Fruit fly (Drosophila melanogaster) whole organism, embryonic: ENCODE results near the gene SuUR.

Experiments
- Abd-B ChIP-seq: fragments of 200-800 bp; sonication (Bioruptor generic); optimal IDR thresholded peaks from 2 replicates; lab custom pipeline; 2018; ENCODE audit warnings: missing biosample characterization, mild to moderate bottlenecking, missing genetic modification characterization, moderate library complexity
- Adf1 ChIP-seq: fragments of 200-800 bp; sonication (Bioruptor generic); IDR thresholded peaks from 2 replicates; pipeline ENCODE4 v1.3.6; 2022; ENCODE audit warnings: missing biosample characterization, missing genetic modification characterization
- CG10462 ChIP-seq: fragments of 200-800 bp; sonication (Bioruptor generic); optimal IDR thresholded peaks from 2 replicates; lab custom pipeline; 2016; ENCODE audit warnings: missing biosample characterization, missing genetic modification characterization
- CG11398 ChIP-seq: fragments of 200-800 bp; sonication (Bioruptor generic); optimal IDR thresholded peaks from 2 replicates; lab custom pipeline; 2016; ENCODE audit warnings: missing biosample characterization, missing genetic modification characterization
- CG17568 ChIP-seq: fragments of 200-800 bp; sonication (Bioruptor generic); optimal IDR thresholded peaks from 2 replicates; lab custom pipeline; 2018; ENCODE audit warnings: missing biosample characterization, mild to moderate bottlenecking, missing genetic modification characterization, moderate library complexity
- CG18011 ChIP-seq: fragments of 200-800 bp; sonication (Bioruptor generic); optimal IDR thresholded peaks from 2 replicates; lab custom pipeline; 2017; ENCODE audit warnings: missing biosample characterization, missing genetic modification characterization, mild to moderate bottlenecking, moderate library complexity, missing genotype
- CG18619 ChIP-seq: fragments of 200-800 bp; sonication (Bioruptor generic); optimal IDR thresholded peaks from 3 replicates; lab custom pipeline; 2017; ENCODE audit warnings: missing biosample characterization, mild to moderate bottlenecking, missing genetic modification characterization
- CG30403 ChIP-seq: fragments of 200-800 bp; sonication (Bioruptor generic); optimal IDR thresholded peaks from 3 replicates; lab custom pipeline; 2016; ENCODE audit warnings: missing biosample characterization, missing genetic modification characterization
- CG30431 ChIP-seq: fragments of 200-800 bp; sonication (Bioruptor generic); optimal IDR thresholded peaks from 2 replicates; lab custom pipeline; 2017; ENCODE audit warnings: missing biosample characterization, missing genetic modification characterization
- CG31441 ChIP-seq: fragments of 200-800 bp; sonication (Bioruptor generic); IDR thresholded peaks from 2 replicates; pipeline ENCODE4 v1.3.6; 2022; ENCODE audit warnings: missing biosample characterization, missing genetic modification characterization
- CG34376 ChIP-seq: fragments of 200-800 bp; sonication (Bioruptor generic); optimal IDR thresholded peaks from 2 replicates; lab custom pipeline; 2018; ENCODE audit warnings: missing biosample characterization, mild to moderate bottlenecking, missing genetic modification characterization
- CG34422 ChIP-seq: fragments of 200-800 bp; sonication (Bioruptor generic); IDR thresholded peaks from 3 replicates; pipeline ENCODE4 v1.3.6; 2022; ENCODE audit warnings: missing biosample characterization, missing genetic modification characterization
- CG3847 ChIP-seq: fragments of 200-800 bp; sonication (Bioruptor generic); IDR thresholded peaks from 2 replicates; pipeline ENCODE4 v1.3.6; 2022; ENCODE audit warnings: missing biosample characterization, missing genetic modification characterization
- CG4404 ChIP-seq: fragments of 200-800 bp; sonication (Bioruptor generic); IDR thresholded peaks from 2 replicates; pipeline ENCODE4 v1.3.6; 2022; ENCODE audit warnings: missing biosample characterization, missing genetic modification characterization
- CG5180 ChIP-seq: fragments of 200-800 bp; sonication (Bioruptor generic); optimal IDR thresholded peaks from 3 replicates; lab custom pipeline; 2017; ENCODE audit warnings: missing biosample characterization, missing genetic modification characterization, mild to moderate bottlenecking, moderate library complexity, missing genetic modification reagents
- CG6683 ChIP-seq: fragments of 200-800 bp; sonication (Bioruptor generic); optimal IDR thresholded peaks from 2 replicates; lab custom pipeline; 2017; ENCODE audit warnings: missing biosample characterization, mild to moderate bottlenecking, missing genetic modification characterization, missing genetic modification reagents
- CG6854 ChIP-seq: fragments of 200-800 bp; sonication (Bioruptor generic); optimal IDR thresholded peaks from 3 replicates; lab custom pipeline; 2017; ENCODE audit warnings: missing biosample characterization, mild to moderate bottlenecking, missing genetic modification characterization
- CG7745 ChIP-seq: fragments of 200-800 bp; sonication (Bioruptor generic); optimal IDR thresholded peaks from 2 replicates; lab custom pipeline; 2018; ENCODE audit warnings: missing biosample characterization, mild to moderate bottlenecking, missing genetic modification characterization, moderate library complexity
- CG9215 ChIP-seq: fragments of 200-800 bp; sonication (Bioruptor generic); IDR thresholded peaks from 2 replicates; pipeline ENCODE4 v1.3.6; 2022; ENCODE audit warnings: missing biosample characterization, missing genetic modification characterization
- Camta ChIP-seq: fragments of 200-800 bp; sonication (Bioruptor generic); optimal IDR thresholded peaks from 2 replicates; lab custom pipeline; 2016; ENCODE audit warnings: missing biosample characterization, missing genetic modification characterization
- CrebB ChIP-seq: fragments of 200-800 bp; sonication (Bioruptor generic); optimal IDR thresholded peaks from 3 replicates; lab custom pipeline; 2018; ENCODE audit warnings: missing biosample characterization, mild to moderate bottlenecking, missing genetic modification characterization
- Dp ChIP-seq: fragments of 200-800 bp; sonication (Bioruptor generic); optimal IDR thresholded peaks from 2 replicates; lab custom pipeline; 2018; ENCODE audit warnings: missing biosample characterization, mild to moderate bottlenecking, missing genetic modification characterization, moderate library complexity
- Dref ChIP-seq: fragments of 200-800 bp; sonication (Bioruptor generic); IDR thresholded peaks from 2 replicates; pipeline ENCODE4 v1.3.6; 2022; ENCODE audit warnings: missing biosample characterization, missing genetic modification characterization
- Fer3 ChIP-seq: fragments of 200-800 bp; sonication (Bioruptor generic); optimal IDR thresholded peaks from 2 replicates; lab custom pipeline; 2018; ENCODE audit warnings: missing biosample characterization, mild to moderate bottlenecking, missing genetic modification characterization, moderate library complexity
- Nf-YB ChIP-seq: fragments of 200-800 bp; sonication (Bioruptor generic); optimal IDR thresholded peaks from 3 replicates; lab custom pipeline; 2019; ENCODE audit warnings: missing biosample characterization, mild to moderate bottlenecking, missing genetic modification characterization, moderate library complexity
- Ptx1 ChIP-seq: fragments of 200-800 bp; sonication (Bioruptor generic); IDR thresholded peaks from 2 replicates; pipeline ENCODE4 v1.3.6; 2022; ENCODE audit warnings: missing biosample characterization, missing genetic modification characterization
- Sry-β ChIP-seq: fragments of 200-800 bp; sonication (Bioruptor generic); optimal IDR thresholded peaks from 2 replicates; lab custom pipeline; 2018; ENCODE audit warnings: missing biosample characterization, mild to moderate bottlenecking, missing genetic modification characterization, moderate library complexity
- Tbp ChIP-seq: fragments of >200 bp; optimal IDR thresholded peaks from 2 replicates; lab custom pipeline; 2018; ENCODE audit warnings: missing biosample characterization, missing genetic modification characterization
- Xbp1 ChIP-seq: fragments of 200-800 bp; sonication (Bioruptor generic); optimal IDR thresholded peaks from 3 replicates; lab custom pipeline; 2016; ENCODE audit warnings: missing biosample characterization, mild to moderate bottlenecking, missing genetic modification characterization
- Xrp1 ChIP-seq: fragments of 200-800 bp; sonication (Bioruptor generic); IDR thresholded peaks from 2 replicates; pipeline ENCODE4 v1.3.6; 2022; ENCODE audit warnings: missing biosample characterization, missing genetic modification characterization
- YL-1 ChIP-seq: fragments of 200-800 bp; sonication (Bioruptor generic); optimal IDR thresholded peaks from 3 replicates; lab custom pipeline; 2017; ENCODE audit warnings: missing biosample characterization, mild to moderate bottlenecking, missing genetic modification characterization
- ato ChIP-seq: fragments of 200-800 bp; sonication (Bioruptor generic); IDR thresholded peaks from 2 replicates; pipeline ENCODE4 v1.3.6; 2022; ENCODE audit warnings: missing biosample characterization, missing genetic modification characterization; ENCODE audit not compliant: partially characterized antibody
- bigmax ChIP-seq: fragments of 200-800 bp; sonication (Bioruptor generic); optimal IDR thresholded peaks from 2 replicates; lab custom pipeline; 2018; ENCODE audit warnings: missing biosample characterization, mild to moderate bottlenecking, missing genetic modification characterization
- corto ChIP-seq: fragments of 200-800 bp; sonication (Bioruptor generic); optimal IDR thresholded peaks from 2 replicates; lab custom pipeline; 2016; ENCODE audit warnings: missing biosample characterization, mild to moderate bottlenecking, missing genetic modification characterization, moderate library complexity
- ftz-f1 ChIP-seq: fragments of 200-800 bp; sonication (Bioruptor generic); optimal IDR thresholded peaks from 2 replicates; lab custom pipeline; 2016; ENCODE audit warnings: missing biosample characterization, missing genetic modification characterization
- gt ChIP-seq: fragments of 200-800 bp; sonication (Bioruptor generic); IDR thresholded peaks from 2 replicates; pipeline ENCODE4 v1.3.6; 2022; ENCODE audit warnings: missing biosample characterization, missing genetic modification characterization
- ham ChIP-seq: fragments of 200-800 bp; sonication (Bioruptor generic); IDR thresholded peaks from 2 replicates; pipeline ENCODE4 v1.3.6; 2022; ENCODE audit warnings: missing biosample characterization, missing genetic modification characterization
- ind ChIP-seq: fragments of 200-800 bp; sonication (Bioruptor generic); optimal IDR thresholded peaks from 3 replicates; lab custom pipeline; 2016; ENCODE audit warnings: missing biosample characterization, missing genetic modification characterization
- psq ChIP-seq: fragments of 200-800 bp; sonication (Bioruptor generic); optimal IDR thresholded peaks from 2 replicates; lab custom pipeline; 2017; ENCODE audit warnings: missing biosample characterization, missing genetic modification characterization
- ro ChIP-seq: fragments of 200-800 bp; sonication (Bioruptor generic); IDR thresholded peaks from 2 replicates; pipeline ENCODE4 v1.3.6; 2022; ENCODE audit warnings: missing biosample characterization, missing genetic modification characterization
- sens-2 ChIP-seq: fragments of 200-800 bp; sonication (Bioruptor generic); IDR thresholded peaks from 2 replicates; pipeline ENCODE4 v1.3.6; 2022; ENCODE audit warnings: missing biosample characterization, missing genetic modification characterization
- slbo ChIP-seq: fragments of 200-800 bp; sonication (Bioruptor generic); IDR thresholded peaks from 2 replicates; pipeline ENCODE4 v1.3.6; 2022; ENCODE audit warnings: missing biosample characterization, missing genetic modification characterization
- sug ChIP-seq: fragments of 200-800 bp; optimal IDR thresholded peaks from 2 replicates; lab custom pipeline; 2019; ENCODE audit warnings: missing biosample characterization, mild to moderate bottlenecking, missing genetic modification characterization, moderate library complexity
- tgo ChIP-seq: fragments of 200-800 bp; sonication (Bioruptor generic); IDR thresholded peaks from 3 replicates; pipeline ENCODE4 v1.3.6; 2022; ENCODE audit warnings: missing biosample characterization, missing genetic modification characterization
- vnd ChIP-seq: fragments of 200-800 bp; sonication (Bioruptor generic); IDR thresholded peaks from 3 replicates; pipeline ENCODE4 v1.3.6; 2022; ENCODE audit warnings: missing biosample characterization, missing genetic modification characterization; ENCODE audit not compliant: partially characterized antibody
- z ChIP-seq: fragments of 200-800 bp; sonication (Bioruptor generic); IDR thresholded peaks from 3 replicates; pipeline ENCODE4 v1.3.6; 2022; ENCODE audit warnings: missing biosample characterization, missing genetic modification characterization

Gene SuUR

DNA sequence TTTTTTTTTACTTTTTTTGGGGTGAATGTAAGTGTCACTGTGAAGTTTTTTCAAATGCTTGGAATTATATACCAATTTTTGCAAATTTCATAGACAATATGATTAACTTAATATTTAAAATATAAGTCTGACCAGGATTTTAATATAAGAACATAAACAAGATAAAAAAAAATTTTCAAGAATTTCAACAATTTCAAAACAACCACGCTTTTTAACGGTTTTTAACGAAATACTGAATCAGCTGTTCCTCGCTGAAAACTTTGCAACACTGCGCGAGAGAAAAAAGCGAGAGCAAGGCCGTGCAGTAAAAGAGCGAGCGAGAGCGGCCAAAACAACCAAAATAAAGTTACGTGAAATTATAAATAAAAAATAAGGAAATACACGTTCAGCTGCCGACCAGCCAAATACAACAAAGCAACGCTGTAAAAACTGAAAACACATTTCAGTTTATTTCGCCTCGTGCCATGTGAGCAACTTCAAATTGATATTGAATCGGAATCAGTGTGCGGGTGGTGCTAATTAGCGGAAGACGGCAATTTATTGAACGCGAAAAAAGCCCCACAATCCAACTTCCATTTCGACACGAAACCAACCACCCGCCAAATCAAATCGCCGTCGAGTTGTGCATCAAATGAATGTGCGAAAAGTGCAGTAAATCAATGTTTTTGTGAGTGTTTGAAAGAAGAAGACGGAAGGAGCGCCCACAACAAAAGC is 31.6 kb downstream of the SuUR start, which contains the start of the genes CG46439, Iyd and CG33947 (continued):
- TF ChIP-seq slbo (no peak), ind (GFP tag; lab: Kevin White, UChicago) (no peak), Xbp1 (GFP tag; lab: Kevin White, UChicago) (no peak), ro (no peak), Abd-B (GFP tag; lab: Kevin White, UChicago) (no peak), Nf-YB (no peak), CG17568 (GFP tag; lab: Kevin White, UChicago) (peak; percentile 25), ato (GFP tag; lab: Robert Waterston, UW) (0 out of 2 replicates have a peak, but pooled peaks have one; percentile 28)

DNA sequence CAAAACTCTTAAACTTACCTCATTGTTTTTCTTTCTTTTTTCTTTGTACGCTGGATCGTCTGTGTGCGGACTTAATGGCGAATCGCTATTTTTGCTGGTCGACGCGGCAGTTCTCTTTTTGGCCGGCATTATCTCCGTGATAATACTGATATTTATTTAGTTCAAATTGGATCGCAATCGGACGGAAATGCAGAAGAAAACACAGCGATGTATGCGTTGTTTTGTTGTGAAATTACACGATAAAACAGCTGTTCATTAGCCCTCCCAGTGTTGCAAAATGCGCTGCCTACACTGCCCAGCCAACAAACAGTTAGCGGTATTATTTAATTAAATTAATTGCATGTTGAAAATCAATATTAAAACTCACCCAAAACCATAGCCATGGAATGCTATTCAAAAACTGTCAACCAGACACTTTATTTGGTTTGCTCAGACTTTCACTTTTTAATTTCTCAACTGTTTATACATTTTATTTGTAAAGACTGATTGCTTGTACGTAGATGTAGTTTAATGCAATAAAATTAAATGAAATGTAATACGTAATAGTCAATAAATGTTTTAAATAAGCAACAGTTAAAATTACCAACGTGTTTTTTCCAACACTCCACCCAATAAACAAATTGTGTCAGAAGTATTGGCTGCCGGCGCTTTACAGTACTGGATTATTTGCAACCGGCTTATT is 33.3 kb downstream of the SuUR start, which contains the start of the genes Irbp18 and APP-BP1:
Irbp18 (minus strand) TSS at position 205 of the 682 bp plus-strand sequence.
APP-BP1 (plus strand) TSS at position 431 of the 682 bp plus-strand sequence.
- TF ChIP-seq sens-2, result peak; percentile 72
- peak; percentile 16 for TF ChIP-seq ftz-f1 (GFP tag; lab: Kevin White, UChicago)
- peak; percentile 93 for TF ChIP-seq Xrp1 (GFP tag; lab: Robert Waterston, UW)
- peak; percentile 90 for TF ChIP-seq Ptx1 (GFP tag; lab: Robert Waterston, UW)
- peak; percentile 87 for TF ChIP-seq CG10462 (GFP tag; lab: Kevin White, UChicago)
- peak; percentile 72 for TF ChIP-seq Adf1
- peak; percentile 83 for TF ChIP-seq CrebB (tag; lab: Kevin White, UChicago)
- 0 out of 3 replicates have a peak, but pooled peaks have one; percentile 27 for TF ChIP-seq z
- peak; percentile 87 for TF ChIP-seq CG34422
- TF ChIP-seq CG34376, result peak; percentile 95
- TF ChIP-seq gt, result peak; percentile 45; the same call in 1 of the 2 replicates
- TF ChIP-seq CG7745, result no peak
- TF ChIP-seq CG18011, result peak; percentile 88
- peak; percentile 86 for TF ChIP-seq psq (GFP tag; lab: Kevin White, UChicago)
- TF ChIP-seq CG4404 (GFP tag; lab: Robert Waterston, UW), result peak; percentile 73
- TF ChIP-seq CG30431, result peak; percentile 94
- TF ChIP-seq CG5180 (GFP tag; lab: Kevin White, UChicago), result peak; percentile 82
- TF ChIP-seq Fer3 (tag; lab: Kevin White, UChicago), result peak; percentile 90
- peak; percentile 95 for TF ChIP-seq CG18619 (GFP tag; lab: Kevin White, UChicago)
- TF ChIP-seq CG6854, result peak; percentile 87
- peak; percentile 88 for TF ChIP-seq CG6683 (GFP tag; lab: Kevin White, UChicago)
- TF ChIP-seq Camta (GFP tag; lab: Kevin White, UChicago), result peak; percentile 94
- peak; percentile 89 for TF ChIP-seq sug
- no peak for TF ChIP-seq bigmax (GFP tag; lab: Kevin White, UChicago)
- TF ChIP-seq corto (GFP tag; lab: Kevin White, UChicago), result peak; percentile 76
- peak; percentile 88 for TF ChIP-seq YL-1 (GFP tag; lab: Kevin White, UChicago)
- peak; percentile 32 for TF ChIP-seq Dp (GFP tag; lab: Kevin White, UChicago)
- peak; percentile 86 for TF ChIP-seq CG9215 (GFP tag; lab: Robert Waterston, UW)
- TF ChIP-seq Xbp1 (GFP tag; lab: Kevin White, UChicago), result peak; percentile 96
- TF ChIP-seq ham (GFP tag; lab: Robert Waterston, UW), result no peak
- peak; percentile 85 for TF ChIP-seq tgo (GFP tag; lab: Robert Waterston, UW)
- no peak for TF ChIP-seq vnd
- TF ChIP-seq Tbp (GFP tag; lab: Kevin White, UChicago), result no peak
- peak; percentile 98 for TF ChIP-seq CG30403 (GFP tag; lab: Kevin White, UChicago)
- TF ChIP-seq CG11398 (GFP tag; lab: Kevin White, UChicago), result peak; percentile 83
- peak; percentile 95 for TF ChIP-seq CG31441 (GFP tag; lab: Robert Waterston, UW)
- TF ChIP-seq Sry-β, result peak; percentile 37
- peak; percentile 89 for TF ChIP-seq CG3847 (GFP tag; lab: Robert Waterston, UW)
- TF ChIP-seq Dref (GFP tag; lab: Robert Waterston, UW), result no peak
